Worm (Caenorhabditis elegans) whole organism, late embryonic: ENCODE data around the gene F39B3.7.

ENCODE experiments used
- hlh-30 ChIP-seq: sonication (generic microtip); optimal IDR thresholded peaks from 2 replicates; lab custom pipeline; 2017; ENCODE audit warnings: antibody characterized with exemption, missing genetic modification characterization, missing compliant biosample characterization; ENCODE audit not compliant: insufficient read depth
- sox-2 ChIP-seq: fragments of 200-800 bp; sonication (Bioruptor generic); IDR thresholded peaks from 2 replicates; pipeline ENCODE4 v1.3.6; 2022; ENCODE audit warnings: missing genetic modification reagents, missing genetic modification characterization, missing compliant biosample characterization

DNA sequence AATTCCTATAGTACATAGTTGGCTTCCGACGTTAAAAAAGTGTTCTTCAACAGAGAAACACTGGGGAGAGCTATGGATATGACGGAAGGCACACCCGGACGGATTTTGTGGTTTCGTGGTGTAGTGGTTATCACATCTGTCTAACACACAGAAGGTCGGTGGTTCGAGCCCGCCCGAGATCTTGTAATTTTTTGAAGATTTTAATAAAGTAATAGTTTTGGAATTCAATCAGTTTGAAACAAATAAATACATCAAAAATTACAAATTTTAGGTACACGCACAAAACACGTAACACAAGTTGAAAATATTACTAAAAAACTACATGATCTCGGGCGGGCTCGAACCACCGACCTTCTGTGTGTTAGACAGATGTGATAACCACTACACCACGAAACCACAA is 43.9 kb upstream of the F39B3.7 start:
- TF ChIP-seq hlh-30, result no peak
- TF ChIP-seq sox-2 (GFP tag; lab: Robert Waterston, UW), result peak; percentile 20; the same call in 1 of the 2 replicates
